Fruit fly (Drosophila melanogaster): ENCODE measurements around the gene dbr.

DNA sequence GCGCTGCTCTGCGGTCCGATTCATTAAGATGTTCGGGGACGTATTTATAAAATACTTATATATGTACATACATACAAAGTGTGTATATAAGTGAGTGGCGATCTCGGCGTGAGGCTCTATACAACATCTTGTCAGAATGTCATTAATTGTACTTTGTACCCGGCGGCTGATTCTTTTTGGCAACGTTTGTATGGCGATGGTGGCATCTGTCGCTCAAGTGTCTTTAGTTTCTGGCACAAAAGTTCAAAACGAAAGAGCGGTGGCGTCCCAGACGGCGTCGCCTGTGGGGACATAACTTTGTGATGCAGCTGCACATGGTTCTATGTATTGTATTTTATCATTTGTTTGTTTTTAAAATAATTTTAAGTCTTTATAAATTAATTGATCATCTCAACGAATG is 26.7 kb downstream of the dbr start:
- no peak for TF ChIP-seq CG7101 (tag; optimal IDR thresholded peaks at IDR 0.05)
- no peak for TF ChIP-seq ovo (GFP tag; optimal IDR thresholded peaks at IDR 0.05)
- TF ChIP-seq cic (GFP tag; optimal IDR thresholded peaks at IDR 0.05) = no peak
- no peak for TF ChIP-seq Hr96 (GFP tag; optimal IDR thresholded peaks at IDR 0.05)
- TF ChIP-seq CG12768 (GFP tag; optimal IDR thresholded peaks at IDR 0.05) = no peak
- no peak for TF ChIP-seq CG7045 (GFP tag; optimal IDR thresholded peaks at IDR 0.05)
- no peak for TF ChIP-seq CG33017 (tag; optimal IDR thresholded peaks at IDR 0.05)
- TF ChIP-seq CG11617 (GFP tag; optimal IDR thresholded peaks at IDR 0.05) = no peak
- TF ChIP-seq Crg-1 (GFP tag; optimal IDR thresholded peaks at IDR 0.05) = no peak
- no peak for TF ChIP-seq pad (GFP tag; optimal IDR thresholded peaks at IDR 0.05)
- TF ChIP-seq CG1620 (GFP tag; optimal IDR thresholded peaks at IDR 0.05) = peak; percentile 6
- peak; percentile 58 for TF ChIP-seq Mnt (GFP tag; optimal IDR thresholded peaks at IDR 0.05)
- TF ChIP-seq kay (GFP tag; ENCODE audit: borderline replicate concordance) = no peak

All from whole organism, adult.